Fruit fly (Drosophila melanogaster): ENCODE data around the gene Diedel.

Diedel gene

dm6 chr3R:29458689-29459136, 34.9 kb upstream of the Diedel start (continued):
- TF ChIP-seq cato (GFP tag; optimal IDR thresholded peaks at IDR 0.05; ENCODE audit: borderline replicate concordance) (peak; percentile 38), CG18476 (GFP tag; optimal IDR thresholded peaks at IDR 0.05) (peak; percentile 18), gem (tag; optimal IDR thresholded peaks at IDR 0.05) (peak; percentile 80), CG12659 (GFP tag; optimal IDR thresholded peaks at IDR 0.05) (peak; percentile 22), CG12769 (tag; optimal IDR thresholded peaks at IDR 0.05) (peak; percentile 36), CG6175 (GFP tag; IDR thresholded peaks at IDR 0.05) (no peak), CG18764 (GFP tag; optimal IDR thresholded peaks at IDR 0.05) (peak; percentile 16), CoRest (tag; optimal IDR thresholded peaks at IDR 0.05) (peak; percentile 40), ac (GFP tag; optimal IDR thresholded peaks at IDR 0.05) (no peak), lab (GFP tag; optimal IDR thresholded peaks at IDR 0.05) (peak; percentile 56), Rfx (GFP tag; IDR thresholded peaks at IDR 0.05) (no peak; the same call in 1 of the 2 replicates), Usf (GFP tag; optimal IDR thresholded peaks at IDR 0.05) (no peak), sna (GFP tag; IDR thresholded peaks at IDR 0.05; ENCODE audit: partially characterized antibody) (no peak), CG13624 (GFP tag; optimal IDR thresholded peaks at IDR 0.05) (no peak), danr (GFP tag; IDR thresholded peaks at IDR 0.05) (no peak), grau (tag; optimal IDR thresholded peaks at IDR 0.05) (peak; percentile 51), bab2 (GFP tag; optimal IDR thresholded peaks at IDR 0.05) (peak; percentile 57), nom (GFP tag; optimal IDR thresholded peaks at IDR 0.05) (no peak), gt (GFP tag; IDR thresholded peaks at IDR 0.05) (no peak), Ets97D (GFP tag; optimal IDR thresholded peaks at IDR 0.05) (no peak), sisA (GFP tag; IDR thresholded peaks at IDR 0.05) (peak; percentile 36; the same call in 1 of the 2 replicates), GATAe (GFP tag; conservative IDR thresholded peaks at IDR 0.05) (no peak), mam (GFP tag; optimal IDR thresholded peaks at IDR 0.05) (peak; percentile 31), prd (optimal IDR thresholded peaks at IDR 0.05) (no peak), prd (GFP tag; IDR thresholded peaks at IDR 0.05) (peak; percentile 67; the same call in 2 of the 3 replicates), p53 (GFP tag; optimal IDR thresholded peaks at IDR 0.05) (no peak), fd102C (GFP tag; optimal IDR thresholded peaks at IDR 0.05) (no peak), NC2α (GFP tag; optimal IDR thresholded peaks at IDR 0.05) (peak; percentile 11), CG6654 (GFP tag; optimal IDR thresholded peaks at IDR 0.05) (no peak), CG17568 (GFP tag; optimal IDR thresholded peaks at IDR 0.05) (peak; percentile 19), esg (GFP tag; conservative IDR thresholded peaks at IDR 0.05) (0 out of 2 replicates have a peak, but pooled peaks have one; percentile 34), CG15696 (tag; optimal IDR thresholded peaks at IDR 0.05) (peak; percentile 54), ase (GFP tag; IDR thresholded peaks at IDR 0.05) (no peak), CG15269 (tag; optimal IDR thresholded peaks at IDR 0.05) (peak; percentile 26), CG3847 (GFP tag; IDR thresholded peaks at IDR 0.05) (no peak), sc (optimal IDR thresholded peaks at IDR 0.05) (no peak), sc (GFP tag; optimal IDR thresholded peaks at IDR 0.05) (peak; percentile 48), sr (GFP tag; IDR thresholded peaks at IDR 0.05) (no peak), vnd (GFP tag; IDR thresholded peaks at IDR 0.05; ENCODE audit: partially characterized antibody) (no peak), Abd-B (GFP tag; optimal IDR thresholded peaks at IDR 0.05) (peak; percentile 10), Adf1 (GFP tag; IDR thresholded peaks at IDR 0.05) (no peak), CG17328 (GFP tag; IDR thresholded peaks at IDR 0.05) (0 out of 2 replicates have a peak, but pooled peaks have one; percentile 4), CG17802 (tag; optimal IDR thresholded peaks at IDR 0.05) (no peak), Sox102F (GFP tag; optimal IDR thresholded peaks at IDR 0.05) (peak; percentile 75), Hmr (GFP tag; optimal IDR thresholded peaks at IDR 0.05) (peak; percentile 33), CG16779 (GFP tag; IDR thresholded peaks at IDR 0.05) (no peak), CG30431 (GFP tag; optimal IDR thresholded peaks at IDR 0.05) (no peak), CG6813 (GFP tag; optimal IDR thresholded peaks at IDR 0.05) (peak; percentile 19), CG2712 (tag; optimal IDR thresholded peaks at IDR 0.05) (peak; percentile 75), CG1529 (GFP tag; optimal IDR thresholded peaks at IDR 0.05) (peak; percentile 26), CG4854 (GFP tag; optimal IDR thresholded peaks at IDR 0.05) (peak; percentile 37)
